Worm (Caenorhabditis elegans): ENCODE measurements around the gene R07G3.8.

ce11 chrII:7593227-7593626, 27.1 kb downstream of the R07G3.8 start:
- no peak for TF ChIP-seq ceh-28 (tag; optimal IDR thresholded peaks at IDR 0.05)
- no peak for TF ChIP-seq T20F7.1 (GFP tag; optimal IDR thresholded peaks at IDR 0.05)
- TF ChIP-seq zag-1 (tag; optimal IDR thresholded peaks at IDR 0.05) = no peak
- no peak for TF ChIP-seq R02D3.7 (tag; optimal IDR thresholded peaks at IDR 0.05)
- TF ChIP-seq lin-15B (tag; optimal IDR thresholded peaks at IDR 0.05) = no peak
- peak in 1 of 2 experiments; percentile 27 for TF ChIP-seq lsy-2 (tag; optimal IDR thresholded peaks at IDR 0.05)
- no peak for TF ChIP-seq ZK546.5 (tag; optimal IDR thresholded peaks at IDR 0.05)
- TF ChIP-seq fkh-10 (GFP tag; optimal IDR thresholded peaks at IDR 0.05) = peak; percentile 87
